Worm (Caenorhabditis elegans) whole organism, mixed stage, embryonic: ENCODE results near the gene W08F4.13.
"Not testable (repeated sequence)": the region's sequence is repeated elsewhere in the genome, so short reads cannot be mapped to it uniquely, and the experiment has no call there.

Source experiments
- M03D4.4 ChIP-seq: sonication (generic microtip); optimal IDR thresholded peaks from 2 replicates; lab custom pipeline; 2017; ENCODE audit warnings: mild to moderate bottlenecking, missing genetic modification characterization, missing compliant biosample characterization
- bed-3 ChIP-seq: fragments of 200-800 bp; sonication (Bioruptor generic); optimal IDR thresholded peaks from 3 replicates; lab custom pipeline; 2018; ENCODE audit warnings: mild to moderate bottlenecking, missing genetic modification characterization, moderate library complexity, missing compliant biosample characterization
- blmp-1 ChIP-seq: fragments of 150-350 bp; optimal IDR thresholded peaks from 2 replicates; lab custom pipeline; 2014; ENCODE audit warnings: missing biosample characterization, missing genetic modification characterization
- ceh-39 ChIP-seq: fragments of 150-350 bp; optimal IDR thresholded peaks from 2 replicates; lab custom pipeline; 2014; ENCODE audit warnings: missing biosample characterization, missing genetic modification characterization
- ceh-43 ChIP-seq: fragments of 200-800 bp; sonication (Bioruptor generic); optimal IDR thresholded peaks from 2 replicates; lab custom pipeline; 2018; ENCODE audit warnings: mild to moderate bottlenecking, missing genetic modification characterization, moderate library complexity, missing compliant biosample characterization
- ceh-83 ChIP-seq: fragments of 200-800 bp; sonication (Bioruptor generic); optimal IDR thresholded peaks from 2 replicates; lab custom pipeline; 2018; ENCODE audit warnings: mild to moderate bottlenecking, missing genetic modification characterization, missing compliant biosample characterization
- ces-1 ChIP-seq: fragments of 150-350 bp; optimal IDR thresholded peaks from 2 replicates; lab custom pipeline; 2014; ENCODE audit warnings: missing biosample characterization, missing genetic modification reagents, missing genetic modification characterization
- cnd-1 ChIP-seq: fragments of 200-800 bp; sonication (Bioruptor generic); optimal IDR thresholded peaks from 2 replicates; lab custom pipeline; 2018; ENCODE audit warnings: mild to moderate bottlenecking, missing genetic modification characterization, missing compliant biosample characterization
- elt-1 ChIP-seq: sonication (generic microtip); optimal IDR thresholded peaks from 2 replicates; lab custom pipeline; 2017; ENCODE audit warnings: missing genetic modification characterization, mild to moderate bottlenecking, missing compliant biosample characterization, antibody characterized with exemption, moderate library complexity, borderline replicate concordance; ENCODE audit not compliant: insufficient read depth
- elt-3 ChIP-seq: fragments of 150-350 bp; optimal IDR thresholded peaks from 2 replicates; lab custom pipeline; 2014; ENCODE audit warnings: missing biosample characterization, missing genetic modification characterization
- flh-1 ChIP-seq: fragments of 200-800 bp; sonication (Bioruptor generic); optimal IDR thresholded peaks from 2 replicates; lab custom pipeline; 2018; ENCODE audit warnings: mild to moderate bottlenecking, missing genetic modification characterization, moderate library complexity, missing compliant biosample characterization
- ham-2 ChIP-seq: fragments of 200-800 bp; sonication (Bioruptor generic); optimal IDR thresholded peaks from 2 replicates; lab custom pipeline; 2018; ENCODE audit warnings: mild to moderate bottlenecking, missing genetic modification characterization, missing compliant biosample characterization
- hlh-1 ChIP-seq: fragments of 150-350 bp; optimal IDR thresholded peaks from 2 replicates; lab custom pipeline; 2014; ENCODE audit warnings: missing biosample characterization, missing genetic modification reagents, missing genetic modification characterization
- lin-13 ChIP-seq: fragments of 150-350 bp; optimal IDR thresholded peaks from 2 replicates; lab custom pipeline; 2014; ENCODE audit warnings: missing biosample characterization, missing genetic modification characterization
- lin-32 ChIP-seq: fragments of 200-800 bp; sonication (Bioruptor generic); optimal IDR thresholded peaks from 2 replicates; lab custom pipeline; 2018; ENCODE audit warnings: mild to moderate bottlenecking, missing genetic modification characterization, missing compliant biosample characterization
- mep-1 ChIP-seq: fragments of 150-350 bp; optimal IDR thresholded peaks from 2 replicates; lab custom pipeline; 2017; ENCODE audit warnings: missing biosample characterization, missing genetic modification reagents, missing genetic modification characterization, inconsistent platforms
- nhr-12 ChIP-seq: fragments of 150-350 bp; optimal IDR thresholded peaks from 2 replicates; lab custom pipeline; 2014; ENCODE audit warnings: missing biosample characterization, missing genetic modification characterization
- nhr-2 ChIP-seq: fragments of 150-350 bp; optimal IDR thresholded peaks from 2 replicates; lab custom pipeline; 2014; ENCODE audit warnings: missing biosample characterization, missing genetic modification characterization
- nhr-237 ChIP-seq: fragments of 150-350 bp; optimal IDR thresholded peaks from 2 replicates; lab custom pipeline; 2014; ENCODE audit warnings: missing biosample characterization, missing genetic modification characterization
- nhr-28 ChIP-seq: fragments of 150-350 bp; optimal IDR thresholded peaks from 2 replicates; lab custom pipeline; 2014; ENCODE audit warnings: missing biosample characterization, missing genetic modification characterization
- nhr-76 ChIP-seq: sonication (generic microtip); optimal IDR thresholded peaks from 2 replicates; lab custom pipeline; 2017; ENCODE audit warnings: missing biosample characterization, missing genetic modification characterization
- pha-4 ChIP-seq: fragments of 150-350 bp; optimal IDR thresholded peaks from 2 replicates; lab custom pipeline; 2018; ENCODE audit warnings: missing biosample characterization, missing genetic modification reagents, missing genetic modification characterization
- sem-2 ChIP-seq: fragments of 200-800 bp; sonication (Bioruptor generic); optimal IDR thresholded peaks from 2 replicates; lab custom pipeline; 2018; ENCODE audit warnings: mild to moderate bottlenecking, missing genetic modification characterization, missing compliant biosample characterization
- snpc-4 ChIP-seq: fragments of 150-350 bp; optimal IDR thresholded peaks from 2 replicates; lab custom pipeline; 2014; ENCODE audit warnings: missing biosample characterization, missing genetic modification characterization
- sptf-1 ChIP-seq: sonication (generic microtip); optimal IDR thresholded peaks from 2 replicates; lab custom pipeline; 2017; ENCODE audit warnings: mild to moderate bottlenecking, missing genetic modification characterization, moderate library complexity, missing compliant biosample characterization
- tbx-8 ChIP-seq: fragments of 200-800 bp; sonication (Bioruptor generic); optimal IDR thresholded peaks from 2 replicates; lab custom pipeline; 2018; ENCODE audit warnings: mild to moderate bottlenecking, missing genetic modification characterization, moderate library complexity, missing compliant biosample characterization
- unc-120 ChIP-seq: sonication (generic microtip); optimal IDR thresholded peaks from 2 replicates; lab custom pipeline; 2017; ENCODE audit warnings: missing genetic modification characterization, missing compliant biosample characterization; ENCODE audit not compliant: poor library complexity, severe bottlenecking
- unc-62 ChIP-seq: fragments of 150-350 bp; optimal IDR thresholded peaks from 2 replicates; lab custom pipeline; 2014; ENCODE audit warnings: missing biosample characterization, missing genetic modification reagents, missing genetic modification characterization
- zip-8 ChIP-seq: fragments of 150-350 bp; optimal IDR thresholded peaks from 2 replicates; lab custom pipeline; 2014; ENCODE audit warnings: missing biosample characterization, missing genetic modification characterization

The W08F4.13 gene

ce11 chrII:612361-612760 is 27.8 kb downstream of the W08F4.13 start, which contains the start of gene clec-118:
clec-118 (minus strand) TSS chrII:612461.
- not testable (repeated sequence) for TF ChIP-seq snpc-4 (tag; lab: Kevin White, UChicago); blmp-1 (tag; lab: Kevin White, UChicago); ceh-43

- TF ChIP-seq snpc-4 (tag; lab: Kevin White, UChicago) (no peak), mep-1 (tag; lab: Kevin White, UChicago) (no peak), cnd-1 (no peak), bed-3 (no peak), sptf-1 (tag; lab: Kevin White, UChicago) (no peak), M03D4.4 (no peak), nhr-2 (tag; lab: Kevin White, UChicago) (no peak), elt-3 (tag; lab: Kevin White, UChicago) (no peak), pha-4 (no peak), ceh-83 (GFP tag; lab: Kevin White, UChicago) (no peak), lin-32 (no peak), nhr-237 (no peak)
- TF ChIP-seq, all 35 proteins: peak for 0
Measured at ce11 chrII:614701-615100, 30.1 kb downstream of the W08F4.13 start.

- TF ChIP-seq mep-1 (tag; lab: Kevin White, UChicago): no peak
- TF ChIP-seq ceh-43: no peak
- TF ChIP-seq sptf-1 (tag; lab: Kevin White, UChicago): no peak
- TF ChIP-seq lin-13 (tag; lab: Kevin White, UChicago): no peak
- TF ChIP-seq nhr-76: no peak
- no peak for TF ChIP-seq hlh-1 (tag; lab: Kevin White, UChicago)
- TF ChIP-seq ceh-39 (tag; lab: Kevin White, UChicago): no peak
- TF ChIP-seq unc-120 (tag; lab: Kevin White, UChicago): no peak
- TF ChIP-seq pha-4: no peak
- TF ChIP-seq elt-3 (tag; lab: Kevin White, UChicago): no peak
- no peak for TF ChIP-seq ceh-83 (GFP tag; lab: Kevin White, UChicago)
- no peak for TF ChIP-seq ham-2
Measured at ce11 chrII:621141-621540, 36.5 kb downstream of the W08F4.13 start.

ce11 chrII:622478-622877 is 37.9 kb downstream of the W08F4.13 start:
- no peak for TF ChIP-seq cnd-1
- TF ChIP-seq pha-4: peak; percentile 39
- peak; percentile 66 for TF ChIP-seq mep-1 (tag; lab: Kevin White, UChicago)
- TF ChIP-seq nhr-28: no peak
- TF ChIP-seq unc-120 (tag; lab: Kevin White, UChicago): peak; percentile 83
- peak; percentile 81 for TF ChIP-seq lin-32
- no peak for TF ChIP-seq lin-13 (tag; lab: Kevin White, UChicago)
- peak; percentile 39 for TF ChIP-seq hlh-1 (tag; lab: Kevin White, UChicago)
- peak; percentile 10 for TF ChIP-seq sptf-1 (tag; lab: Kevin White, UChicago)
- no peak for TF ChIP-seq tbx-8
- peak; percentile 61 for TF ChIP-seq ces-1 (GFP tag; lab: Kevin White, UChicago)
- no peak for TF ChIP-seq flh-1
- TF ChIP-seq sem-2: no peak
- TF ChIP-seq unc-62: peak; percentile 17

ce11 chrII:624443-624842 is 39.8 kb downstream of the W08F4.13 start, which contains the start of gene T04B8.5:
T04B8.5 (minus strand) TSS chrII:624543.
- TF ChIP-seq zip-8 (tag; lab: Kevin White, UChicago) (peak; percentile 86), tbx-8 (no peak)

- TF ChIP-seq nhr-12 (tag; lab: Kevin White, UChicago): no peak
- TF ChIP-seq ceh-39 (tag; lab: Kevin White, UChicago): peak; percentile 13
- no peak for TF ChIP-seq elt-1 (tag; lab: Kevin White, UChicago)
- TF ChIP-seq nhr-2 (tag; lab: Kevin White, UChicago): peak; percentile 90
- no peak for TF ChIP-seq nhr-76
- TF ChIP-seq pha-4: no peak
- no peak for TF ChIP-seq bed-3
- no peak for TF ChIP-seq M03D4.4
- no peak for TF ChIP-seq sem-2
- no peak for TF ChIP-seq ceh-43
- TF ChIP-seq unc-62: peak; percentile 42
- TF ChIP-seq ceh-83 (GFP tag; lab: Kevin White, UChicago): no peak
- TF ChIP-seq lin-13 (tag; lab: Kevin White, UChicago): peak; percentile 6
- no peak for TF ChIP-seq cnd-1
- no peak for TF ChIP-seq ces-1 (GFP tag; lab: Kevin White, UChicago)
- TF ChIP-seq snpc-4 (tag; lab: Kevin White, UChicago): no peak
- peak; percentile 53 for TF ChIP-seq mep-1 (tag; lab: Kevin White, UChicago)
- no peak for TF ChIP-seq unc-120 (tag; lab: Kevin White, UChicago)
Measured at ce11 chrII:625926-626325, 41.3 kb downstream of the W08F4.13 start.
